Worm (Caenorhabditis elegans): ENCODE measurements around the gene R05A10.7.

Gene R05A10.7

DNA sequence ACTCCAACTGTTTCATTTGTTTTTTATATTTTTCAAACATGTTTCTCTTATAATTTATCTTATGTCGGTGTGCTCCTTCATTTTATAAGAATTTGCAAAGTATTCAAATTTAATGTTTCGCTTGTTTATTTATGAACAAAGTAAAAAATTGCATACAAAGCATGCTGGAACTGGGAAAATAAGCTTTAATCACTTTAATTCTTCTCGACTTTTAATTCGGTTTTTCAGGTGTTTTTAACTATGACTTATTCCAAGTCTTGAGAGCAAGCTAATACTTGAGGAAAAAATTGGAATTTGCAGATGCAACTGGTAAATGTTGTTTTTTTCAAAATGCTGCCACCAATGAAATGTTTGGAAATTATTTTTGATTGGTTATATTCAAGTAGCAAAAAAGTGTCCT, 30.9 kb downstream of the R05A10.7 start, which contains the start of gene srz-59:
srz-59 (plus strand) TSS at position 301 of the 400 bp plus-strand sequence.
- TF ChIP-seq mdl-1 (tag; optimal IDR thresholded peaks at IDR 0.05) (no peak), zag-1 (tag; optimal IDR thresholded peaks at IDR 0.05) (no peak), C34F6.9 (tag; optimal IDR thresholded peaks at IDR 0.05) (no peak), nhr-12 (tag; optimal IDR thresholded peaks at IDR 0.05) (no peak), mab-5 (tag; optimal IDR thresholded peaks at IDR 0.05) (no peak), ceh-82 (tag; optimal IDR thresholded peaks at IDR 0.05) (no peak), crh-2 (tag; optimal IDR thresholded peaks at IDR 0.05) (no peak), sma-3 (GFP tag; optimal IDR thresholded peaks at IDR 0.05) (no peak), Y55F3AM.14 (GFP tag; optimal IDR thresholded peaks at IDR 0.05) (no peak), elt-1 (tag; optimal IDR thresholded peaks at IDR 0.05) (no peak), fos-1 (tag; optimal IDR thresholded peaks at IDR 0.05) (no peak), sem-4 (tag; optimal IDR thresholded peaks at IDR 0.05) (no peak), ZK546.5 (tag; optimal IDR thresholded peaks at IDR 0.05) (no peak), nhr-10 (tag; optimal IDR thresholded peaks at IDR 0.05) (no peak), unc-39 (tag; optimal IDR thresholded peaks at IDR 0.05) (no peak), alr-1 (tag; optimal IDR thresholded peaks at IDR 0.05) (no peak), egl-27 (tag; optimal IDR thresholded peaks at IDR 0.05) (no peak), lin-39 (tag; optimal IDR thresholded peaks at IDR 0.05) (no peak), ceh-16 (tag; optimal IDR thresholded peaks at IDR 0.05) (no peak), lin-13 (GFP tag; optimal IDR thresholded peaks at IDR 0.05) (no peak)

DNA sequence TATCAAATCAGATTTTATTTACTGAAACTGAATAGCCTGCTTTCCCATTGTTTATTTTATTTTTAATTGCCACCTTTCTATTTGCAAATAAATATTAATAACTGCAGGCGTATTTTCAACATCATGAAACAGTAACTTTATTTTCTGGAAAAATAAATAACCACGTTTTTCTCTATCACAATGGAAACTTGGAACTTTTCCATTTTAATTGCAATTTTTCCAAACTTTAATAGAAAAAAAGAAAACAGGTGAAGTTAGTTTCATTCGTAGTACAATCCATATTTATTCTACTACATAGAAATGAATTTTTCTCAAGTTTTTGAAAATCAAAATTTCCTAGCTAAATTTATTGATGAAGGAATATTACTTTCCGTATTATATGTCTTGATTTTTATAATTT, 33.6 kb downstream of the R05A10.7 start, which contains the start of gene srz-42:
srz-42 (plus strand) TSS at position 301 of the 400 bp plus-strand sequence.
- TF ChIP-seq unc-62 (GFP tag; optimal IDR thresholded peaks at IDR 0.05) (no peak), mdl-1 (tag; optimal IDR thresholded peaks at IDR 0.05) (no peak), ztf-4 (tag; optimal IDR thresholded peaks at IDR 0.05) (no peak), mab-5 (tag; optimal IDR thresholded peaks at IDR 0.05) (no peak)

DNA sequence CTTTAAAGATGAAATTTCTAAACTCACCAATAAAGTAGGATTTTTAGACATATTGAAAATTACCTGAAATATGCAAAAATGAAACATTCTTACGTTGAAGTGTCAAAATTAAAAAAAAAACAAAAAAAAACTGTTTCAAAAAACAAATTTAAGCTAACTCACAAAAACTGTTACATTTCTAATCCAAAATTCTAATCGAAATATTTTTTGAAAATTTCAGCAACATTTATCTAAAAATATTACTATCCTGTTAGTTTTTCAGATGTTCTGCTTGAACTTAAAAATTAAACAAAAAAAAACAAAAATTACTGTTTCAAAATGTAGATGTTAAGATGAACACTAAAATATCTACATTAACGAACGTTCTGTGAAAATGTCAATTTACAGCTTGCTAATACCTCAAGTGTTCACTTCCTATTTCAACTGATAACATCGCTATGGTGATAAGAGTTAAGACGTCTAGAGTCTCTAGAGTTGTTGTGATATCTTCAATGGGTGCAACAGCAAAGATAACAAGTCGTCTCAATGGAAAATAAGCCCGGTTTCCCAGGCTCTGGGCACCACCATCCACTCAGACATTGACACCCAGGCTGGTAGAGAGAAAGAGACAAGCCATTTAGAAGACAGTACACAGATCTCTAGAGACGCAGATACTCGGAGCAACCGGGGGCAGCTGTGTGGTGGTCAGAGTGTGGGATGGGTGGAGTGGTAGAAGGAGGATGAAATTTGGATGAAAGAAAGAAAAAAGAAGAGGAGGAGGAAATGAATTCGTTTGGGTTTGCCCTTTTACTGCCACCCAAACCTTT, 34.7 kb downstream of the R05A10.7 start, which contains the start of gene H12I19.115:
H12I19.115 (minus strand) TSS at position 51 of the 806 bp plus-strand sequence.
- peak; percentile 30 for TF ChIP-seq C34F6.9 (tag; optimal IDR thresholded peaks at IDR 0.05)
- TF ChIP-seq nhr-129 (tag; optimal IDR thresholded peaks at IDR 0.05): peak; percentile 83
- peak; percentile 15 for TF ChIP-seq unc-55 (GFP tag; optimal IDR thresholded peaks at IDR 0.05)
- TF ChIP-seq lin-13 (GFP tag; optimal IDR thresholded peaks at IDR 0.05): no peak
- no peak for TF ChIP-seq lin-39 (tag; optimal IDR thresholded peaks at IDR 0.05)
- TF ChIP-seq nhr-12 (tag; optimal IDR thresholded peaks at IDR 0.05): no peak

DNA sequence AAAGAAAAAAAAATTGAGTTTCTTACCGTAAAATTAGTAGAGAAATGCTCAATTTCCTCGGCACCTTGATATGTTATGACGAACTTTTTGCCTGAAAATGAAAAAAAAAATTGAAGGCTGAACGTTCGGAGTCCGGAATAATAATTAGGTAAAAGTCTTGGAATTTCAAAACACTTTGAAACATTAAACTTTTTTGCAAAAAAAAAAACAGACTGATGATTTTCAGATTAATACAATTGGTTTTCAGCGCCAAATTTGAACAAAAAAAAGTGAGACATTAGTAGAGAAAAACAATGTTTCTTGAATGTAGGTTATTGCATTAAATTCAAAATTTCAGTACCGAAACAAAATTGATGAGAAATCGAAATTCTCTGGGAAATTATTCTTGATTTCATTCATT, 38.7 kb downstream of the R05A10.7 start, which contains the start of gene nkcc-1:
nkcc-1 (minus strand) TSS at position 101 of the 400 bp plus-strand sequence.
- TF ChIP-seq mdl-1 (tag; optimal IDR thresholded peaks at IDR 0.05) (no peak), unc-39 (tag; optimal IDR thresholded peaks at IDR 0.05) (no peak), C34F6.9 (tag; optimal IDR thresholded peaks at IDR 0.05) (no peak), alr-1 (tag; optimal IDR thresholded peaks at IDR 0.05) (no peak), sma-9 (GFP tag; optimal IDR thresholded peaks at IDR 0.05) (no peak), sma-9 (tag; optimal IDR thresholded peaks at IDR 0.05) (no peak), unc-55 (GFP tag; optimal IDR thresholded peaks at IDR 0.05) (no peak), elt-3 (tag; optimal IDR thresholded peaks at IDR 0.05) (no peak), nhr-129 (tag; optimal IDR thresholded peaks at IDR 0.05) (no peak), F13H6.1 (tag; optimal IDR thresholded peaks at IDR 0.05) (no peak), dmd-4 (tag; optimal IDR thresholded peaks at IDR 0.05) (no peak), nhr-21 (tag; optimal IDR thresholded peaks at IDR 0.05) (no peak), ztf-11 (tag; optimal IDR thresholded peaks at IDR 0.05) (no peak), zag-1 (tag; optimal IDR thresholded peaks at IDR 0.05) (no peak)

DNA sequence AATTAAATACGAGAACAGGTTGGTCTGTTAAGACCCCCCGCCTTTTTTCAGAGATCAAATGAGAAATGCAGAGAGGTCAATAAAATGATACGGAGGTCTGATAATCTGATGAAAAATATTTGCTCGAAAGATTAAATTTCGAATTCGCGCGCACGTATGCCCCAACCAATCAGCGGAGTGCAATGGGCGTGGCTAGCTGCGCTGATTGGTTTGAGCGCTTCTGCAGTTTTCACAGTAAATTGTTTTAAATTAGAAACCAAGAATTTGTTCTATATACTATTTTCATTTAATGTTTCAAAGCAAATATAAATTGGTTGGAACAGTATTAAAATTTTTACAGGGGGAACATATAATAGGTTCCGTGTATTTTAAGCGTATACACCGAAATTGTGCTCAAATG, 43.3 kb downstream of the R05A10.7 start:
- TF ChIP-seq ceh-16 (tag; optimal IDR thresholded peaks at IDR 0.05) (no peak), skn-1 (tag; optimal IDR thresholded peaks at IDR 0.05) (no peak), fos-1 (tag; optimal IDR thresholded peaks at IDR 0.05) (no peak), aly-2 (tag; optimal IDR thresholded peaks at IDR 0.05) (no peak), ztf-1 (GFP tag; conservative IDR thresholded peaks at IDR 0.05) (no peak), Y55F3AM.14 (GFP tag; optimal IDR thresholded peaks at IDR 0.05) (no peak), nhr-11 (tag; optimal IDR thresholded peaks at IDR 0.05) (no peak), nhr-12 (tag; optimal IDR thresholded peaks at IDR 0.05) (no peak), ceh-82 (tag; optimal IDR thresholded peaks at IDR 0.05) (no peak), elt-1 (tag; optimal IDR thresholded peaks at IDR 0.05) (no peak), unc-55 (GFP tag; optimal IDR thresholded peaks at IDR 0.05) (no peak), nhr-77 (tag; optimal IDR thresholded peaks at IDR 0.05) (no peak), sma-9 (GFP tag; optimal IDR thresholded peaks at IDR 0.05) (no peak), sma-9 (tag; optimal IDR thresholded peaks at IDR 0.05) (no peak), nhr-129 (tag; optimal IDR thresholded peaks at IDR 0.05) (no peak), C34F6.9 (tag; optimal IDR thresholded peaks at IDR 0.05) (no peak), elt-3 (tag; optimal IDR thresholded peaks at IDR 0.05) (no peak), lin-39 (tag; optimal IDR thresholded peaks at IDR 0.05) (no peak), R02D3.7 (tag; optimal IDR thresholded peaks at IDR 0.05) (no peak)

Data from whole organism, L2 larva.